Fruit fly (Drosophila melanogaster) whole organism, embryonic: ENCODE data around the gene CG42335.

ENCODE experiments used
- Awh ChIP-seq: fragments of 200-800 bp; sonication (Bioruptor generic); IDR thresholded peaks from 2 replicates; pipeline ENCODE4, ENCODE4 v1.3.6; 2022; ENCODE audit warnings: missing biosample characterization, missing genetic modification characterization
- Bteb2 ChIP-seq: fragments of 200-800 bp; sonication (Bioruptor generic); optimal IDR thresholded peaks from 2 replicates; lab custom pipeline; 2016; ENCODE audit warnings: missing biosample characterization, missing genetic modification characterization
- CG12391 ChIP-seq: fragments of 200-800 bp; sonication (Bioruptor generic); optimal IDR thresholded peaks from 3 replicates; lab custom pipeline; 2018; ENCODE audit warnings: missing biosample characterization, mild to moderate bottlenecking, missing genetic modification characterization, moderate library complexity
- CG13123 ChIP-seq: fragments of 200-800 bp; sonication (Bioruptor generic); optimal IDR thresholded peaks from 2 replicates; lab custom pipeline; 2016; ENCODE audit warnings: missing biosample characterization, missing genetic modification characterization
- CG13287 ChIP-seq: fragments of 200-800 bp; sonication (Bioruptor generic); IDR thresholded peaks from 2 replicates; pipeline ENCODE4 v1.3.6; 2022; ENCODE audit warnings: missing biosample characterization, missing genetic modification characterization; ENCODE audit not compliant: partially characterized antibody
- CG13424 ChIP-seq: fragments of 200-800 bp; sonication (Bioruptor generic); optimal IDR thresholded peaks from 2 replicates; lab custom pipeline; 2019; ENCODE audit warnings: missing biosample characterization, mild to moderate bottlenecking, missing genetic modification characterization, moderate library complexity
- CG14050 ChIP-seq: fragments of 200-800 bp; sonication (Bioruptor generic); IDR thresholded peaks from 3 replicates; pipeline ENCODE4 v1.3.6; 2022; ENCODE audit warnings: missing biosample characterization, missing genetic modification characterization
- CG16813 ChIP-seq: fragments of 200-800 bp; sonication (Bioruptor generic); IDR thresholded peaks from 3 replicates; pipeline ENCODE4 v1.3.6; 2022; ENCODE audit warnings: missing biosample characterization, missing genetic modification characterization; ENCODE audit not compliant: partially characterized antibody
- CG17328 ChIP-seq: fragments of 200-800 bp; sonication (Bioruptor generic); IDR thresholded peaks from 2 replicates; pipeline ENCODE4 v1.3.6; 2022; ENCODE audit warnings: missing biosample characterization, missing genetic modification characterization
- CG17568 ChIP-seq: fragments of 200-800 bp; sonication (Bioruptor generic); optimal IDR thresholded peaks from 2 replicates; lab custom pipeline; 2018; ENCODE audit warnings: missing biosample characterization, mild to moderate bottlenecking, missing genetic modification characterization, moderate library complexity
- CG1792 ChIP-seq: fragments of 200-800 bp; sonication (Bioruptor generic); optimal IDR thresholded peaks from 2 replicates; lab custom pipeline; 2016; ENCODE audit warnings: missing biosample characterization, missing genetic modification characterization
- CG18599 ChIP-seq: fragments of 200-800 bp; sonication (Bioruptor generic); optimal IDR thresholded peaks from 3 replicates; lab custom pipeline; 2017; ENCODE audit warnings: missing biosample characterization, missing genetic modification characterization, mild to moderate bottlenecking, moderate library complexity, missing genetic modification reagents
- CG2199 ChIP-seq: fragments of 200-800 bp; sonication (Bioruptor generic); IDR thresholded peaks from 3 replicates; pipeline ENCODE4 v1.3.6; 2022; ENCODE audit warnings: missing biosample characterization, missing genetic modification characterization
- CG2889 ChIP-seq: fragments of 200-800 bp; sonication (Bioruptor generic); IDR thresholded peaks from 3 replicates; pipeline ENCODE4 v1.3.6; 2022; ENCODE audit warnings: missing biosample characterization, missing genetic modification characterization
- CG7357 ChIP-seq: fragments of 200-800 bp; sonication (Bioruptor generic); IDR thresholded peaks from 3 replicates; pipeline ENCODE4 v1.3.6; 2022; ENCODE audit warnings: missing biosample characterization, missing genetic modification characterization
- CG7839 ChIP-seq: fragments of 200-800 bp; sonication (Bioruptor generic); optimal IDR thresholded peaks from 3 replicates; lab custom pipeline; 2018; ENCODE audit warnings: missing biosample characterization, mild to moderate bottlenecking, missing genetic modification characterization, moderate library complexity
- CG8089 ChIP-seq: fragments of 200-800 bp; sonication (Bioruptor generic); optimal IDR thresholded peaks from 3 replicates; lab custom pipeline; 2016; ENCODE audit warnings: missing biosample characterization, missing genetic modification characterization
- Dek ChIP-seq: fragments of 200-800 bp; sonication (Bioruptor generic); optimal IDR thresholded peaks from 3 replicates; lab custom pipeline; 2019; ENCODE audit warnings: missing biosample characterization, mild to moderate bottlenecking, missing genetic modification characterization, moderate library complexity
- Ets65A ChIP-seq: fragments of 200-800 bp; sonication (Bioruptor generic); peaks from one replicate; lab custom pipeline; 2016; ENCODE audit warnings: missing biosample characterization, missing genetic modification characterization
- Fer2 ChIP-seq: fragments of 200-800 bp; sonication (Bioruptor generic); optimal IDR thresholded peaks from 2 replicates; lab custom pipeline; 2018; ENCODE audit warnings: missing biosample characterization, mild to moderate bottlenecking, missing genetic modification characterization, moderate library complexity
- HLH3B ChIP-seq: fragments of 200-800 bp; sonication (Bioruptor generic); IDR thresholded peaks from 2 replicates; pipeline ENCODE4 v1.3.6; 2022; ENCODE audit warnings: missing biosample characterization, missing genetic modification characterization
- Lhr ChIP-seq: fragments of 200-800 bp; sonication (Bioruptor generic); optimal IDR thresholded peaks from 3 replicates; lab custom pipeline; 2017; ENCODE audit warnings: mild to moderate bottlenecking, missing biosample characterization, missing genetic modification reagents, missing genetic modification characterization
- MTF-1 ChIP-seq: fragments of 200-800 bp; sonication (Bioruptor generic); optimal IDR thresholded peaks from 2 replicates; lab custom pipeline; 2018; ENCODE audit warnings: missing biosample characterization, mild to moderate bottlenecking, missing genetic modification characterization, borderline replicate concordance
- Mad ChIP-seq: fragments of 200-800 bp; sonication (Bioruptor generic); optimal IDR thresholded peaks from 2 replicates; lab custom pipeline; 2016; ENCODE audit warnings: missing biosample characterization, missing genetic modification characterization
- NK7.1 ChIP-seq: fragments of 200-800 bp; sonication (Bioruptor generic); optimal IDR thresholded peaks from 3 replicates; lab custom pipeline; 2016; ENCODE audit warnings: missing biosample characterization, missing genetic modification characterization
- Neu2 ChIP-seq: fragments of 200-800 bp; sonication (Bioruptor generic); optimal IDR thresholded peaks from 3 replicates; lab custom pipeline; 2016; ENCODE audit warnings: missing biosample characterization, missing genetic modification characterization, borderline replicate concordance
- Opbp ChIP-seq: fragments of 200-800 bp; sonication (Bioruptor generic); IDR thresholded peaks from 3 replicates; pipeline ENCODE4 v1.3.6; 2022; ENCODE audit warnings: missing biosample characterization, missing genetic modification characterization; ENCODE audit not compliant: partially characterized antibody
- Optix ChIP-seq: fragments of 200-800 bp; sonication (Bioruptor generic); IDR thresholded peaks from 3 replicates; pipeline ENCODE4 v1.3.6; 2022; ENCODE audit warnings: missing biosample characterization, missing genetic modification characterization
- Pdp1 ChIP-seq, 2 experiments: fragments of 200-800 bp; sonication (Bioruptor generic); optimal IDR thresholded peaks; 3 replicates each; lab custom pipeline; 2016; ENCODE audit warnings: missing biosample characterization in 2 of 2, missing genetic modification characterization in 2 of 2, mild to moderate bottlenecking in 1 of 2, moderate library complexity in 1 of 2
- Sin3A ChIP-seq: fragments of >200 bp; optimal IDR thresholded peaks from 2 replicates; lab custom pipeline; 2018
- Usf ChIP-seq: fragments of 200-800 bp; sonication (Bioruptor generic); optimal IDR thresholded peaks from 2 replicates; lab custom pipeline; 2017; ENCODE audit warnings: missing genotype, missing biosample characterization, missing genetic modification characterization
- YL-1 ChIP-seq: fragments of 200-800 bp; sonication (Bioruptor generic); optimal IDR thresholded peaks from 3 replicates; lab custom pipeline; 2017; ENCODE audit warnings: missing biosample characterization, mild to moderate bottlenecking, missing genetic modification characterization
- amos ChIP-seq: fragments of 200-800 bp; sonication (Bioruptor generic); IDR thresholded peaks from 2 replicates; pipeline ENCODE4 v1.3.6; 2022; ENCODE audit warnings: missing biosample characterization, missing genetic modification characterization; ENCODE audit not compliant: partially characterized antibody
- aop ChIP-seq: fragments of 200-800 bp; sonication (Bioruptor generic); IDR thresholded peaks from 2 replicates; pipeline ENCODE4 v1.3.6; 2022; ENCODE audit warnings: missing biosample characterization, missing genetic modification characterization
- bigmax ChIP-seq: fragments of 200-800 bp; sonication (Bioruptor generic); optimal IDR thresholded peaks from 2 replicates; lab custom pipeline; 2018; ENCODE audit warnings: missing biosample characterization, mild to moderate bottlenecking, missing genetic modification characterization
- ci ChIP-seq: fragments of 200-800 bp; sonication (Bioruptor generic); IDR thresholded peaks from 3 replicates; pipeline ENCODE4 v1.3.6; 2022; ENCODE audit warnings: missing biosample characterization, missing genetic modification characterization
- gfzf ChIP-seq: fragments of 200-800 bp; sonication (Bioruptor generic); optimal IDR thresholded peaks from 2 replicates; lab custom pipeline; 2016; ENCODE audit warnings: missing biosample characterization, mild to moderate bottlenecking, missing genetic modification characterization, moderate library complexity
- grau ChIP-seq: fragments of 200-800 bp; optimal IDR thresholded peaks from 3 replicates; lab custom pipeline; 2019; ENCODE audit warnings: missing biosample characterization, mild to moderate bottlenecking, missing genetic modification characterization, moderate library complexity
- hb ChIP-seq: fragments of 200-800 bp; sonication (Bioruptor generic); IDR thresholded peaks from 3 replicates; pipeline ENCODE4 v1.3.6; 2022; ENCODE audit warnings: missing biosample characterization, missing genetic modification characterization; ENCODE audit not compliant: partially characterized antibody
- ind ChIP-seq: fragments of 200-800 bp; sonication (Bioruptor generic); optimal IDR thresholded peaks from 3 replicates; lab custom pipeline; 2016; ENCODE audit warnings: missing biosample characterization, missing genetic modification characterization
- inv ChIP-seq: fragments of 200-800 bp; sonication (Bioruptor generic); IDR thresholded peaks from 2 replicates; pipeline ENCODE4 v1.3.6; 2022; ENCODE audit warnings: missing biosample characterization, missing genetic modification characterization; ENCODE audit not compliant: partially characterized antibody
- jigr1 ChIP-seq: fragments of 200-800 bp; sonication (Bioruptor generic); IDR thresholded peaks from 3 replicates; pipeline ENCODE4 v1.3.6; 2022; ENCODE audit warnings: missing biosample characterization, missing genetic modification characterization
- jumu ChIP-seq: fragments of 200-800 bp; sonication (Bioruptor generic); optimal IDR thresholded peaks from 3 replicates; lab custom pipeline; 2016; ENCODE audit warnings: missing biosample characterization, missing genetic modification characterization
- lmd ChIP-seq: fragments of 200-800 bp; sonication (Bioruptor generic); IDR thresholded peaks from 2 replicates; pipeline ENCODE4 v1.3.6; 2022; ENCODE audit warnings: missing biosample characterization, missing genetic modification characterization
- org-1 ChIP-seq: fragments of 200-800 bp; sonication (Bioruptor generic); optimal IDR thresholded peaks from 2 replicates; lab custom pipeline; 2017; ENCODE audit warnings: missing biosample characterization, missing genetic modification characterization
- pho ChIP-seq: fragments of 200-800 bp; sonication (Bioruptor generic); optimal IDR thresholded peaks from 2 replicates; lab custom pipeline; 2016; ENCODE audit warnings: missing biosample characterization, missing genetic modification characterization
- ro ChIP-seq: fragments of 200-800 bp; sonication (Bioruptor generic); IDR thresholded peaks from 2 replicates; pipeline ENCODE4 v1.3.6; 2022; ENCODE audit warnings: missing biosample characterization, missing genetic modification characterization
- slbo ChIP-seq: fragments of 200-800 bp; sonication (Bioruptor generic); IDR thresholded peaks from 2 replicates; pipeline ENCODE4 v1.3.6; 2022; ENCODE audit warnings: missing biosample characterization, missing genetic modification characterization
- sqz ChIP-seq: fragments of 200-800 bp; sonication (Bioruptor generic); optimal IDR thresholded peaks from 3 replicates; lab custom pipeline; 2018; ENCODE audit warnings: missing biosample characterization, mild to moderate bottlenecking, missing genetic modification characterization
- tap ChIP-seq: fragments of 200-800 bp; optimal IDR thresholded peaks from 3 replicates; lab custom pipeline; 2019; ENCODE audit warnings: missing biosample characterization, mild to moderate bottlenecking, missing genetic modification characterization, moderate library complexity
- tio ChIP-seq: fragments of 200-800 bp; sonication (Bioruptor generic); optimal IDR thresholded peaks from 2 replicates; lab custom pipeline; 2017; ENCODE audit warnings: missing biosample characterization, missing genetic modification characterization, inconsistent platforms

The CG42335 gene

DNA sequence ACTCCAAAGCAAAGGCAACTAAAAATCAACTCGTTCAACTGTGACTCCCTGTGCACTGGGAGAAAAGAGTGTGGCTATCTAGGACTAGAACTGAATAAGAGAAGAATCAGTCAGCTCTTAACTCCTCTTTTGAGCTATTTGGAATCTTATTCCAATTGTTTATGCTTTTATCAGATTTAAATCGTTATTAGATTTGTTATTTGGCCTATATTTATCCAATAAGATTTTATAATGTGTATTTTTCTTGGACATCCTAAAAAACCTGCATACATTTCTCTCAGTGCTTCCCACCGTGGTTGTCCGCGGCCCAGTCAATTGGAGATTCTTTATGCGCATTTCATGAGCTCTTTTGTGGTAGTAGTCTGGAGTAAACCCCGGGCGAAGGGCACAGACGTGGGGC, 22.9 kb downstream of the CG42335 start (continued):
- peak; percentile 35 for TF ChIP-seq Usf
- peak; percentile 58; the same call in 2 of the 3 replicates for TF ChIP-seq CG7357 (GFP tag; lab: Robert Waterston, UW)
- no peak for TF ChIP-seq Lhr (GFP tag; lab: Kevin White, UChicago)
- peak; percentile 36 to 47 for TF ChIP-seq Pdp1 (GFP tag; optimal IDR thresholded peaks at IDR 0.05; lab: Kevin White, UChicago)
- TF ChIP-seq CG2199 (GFP tag; lab: Robert Waterston, UW) = no peak
- peak; percentile 63 for TF ChIP-seq tio
- TF ChIP-seq Ets65A = peak; percentile 98
- TF ChIP-seq CG13123 (GFP tag; lab: Kevin White, UChicago) = no peak
- peak; percentile 51 for TF ChIP-seq pho
- TF ChIP-seq Opbp (GFP tag; lab: Robert Waterston, UW) = no peak
- TF ChIP-seq CG16813 (GFP tag; lab: Robert Waterston, UW) = no peak
- TF ChIP-seq HLH3B (GFP tag; lab: Robert Waterston, UW) = peak; percentile 57
- TF ChIP-seq CG2889 (GFP tag; lab: Robert Waterston, UW) = 0 out of 3 replicates have a peak, but pooled peaks have one; percentile 53
- TF ChIP-seq YL-1 (GFP tag; lab: Kevin White, UChicago) = no peak
- TF ChIP-seq Mad (GFP tag; lab: Kevin White, UChicago) = peak; percentile 51
- no peak for TF ChIP-seq Awh (GFP tag; lab: Robert Waterston, UW)
- TF ChIP-seq org-1 = peak; percentile 18
- no peak; the same call in 2 of the 3 replicates for TF ChIP-seq CG14050 (GFP tag; lab: Robert Waterston, UW)
- TF ChIP-seq Sin3A (lab: Kevin White, UChicago) = no peak
- no peak for TF ChIP-seq inv (GFP tag; lab: Robert Waterston, UW)
- no peak for TF ChIP-seq CG17568 (GFP tag; lab: Kevin White, UChicago)
- peak; percentile 25 for TF ChIP-seq sqz (GFP tag; lab: Kevin White, UChicago)
- no peak for TF ChIP-seq ro (GFP tag; lab: Robert Waterston, UW)
- TF ChIP-seq NK7.1 (GFP tag; lab: Kevin White, UChicago) = peak; percentile 38
- TF ChIP-seq CG18599 (GFP tag; lab: Kevin White, UChicago) = no peak
- TF ChIP-seq CG1792 (GFP tag; lab: Kevin White, UChicago) = peak; percentile 20
- TF ChIP-seq CG8089 (GFP tag; lab: Kevin White, UChicago) = peak; percentile 48
- TF ChIP-seq Neu2 (GFP tag; lab: Kevin White, UChicago) = no peak
- TF ChIP-seq CG12391 = peak; percentile 73
- TF ChIP-seq Optix = peak; percentile 13; the same call in 1 of the 3 replicates
- no peak for TF ChIP-seq ci (GFP tag; lab: Robert Waterston, UW)
- peak; percentile 67 for TF ChIP-seq slbo (GFP tag; lab: Robert Waterston, UW)
- TF ChIP-seq Fer2 = peak; percentile 18
- no peak for TF ChIP-seq hb
- no peak for TF ChIP-seq CG13287 (GFP tag; lab: Robert Waterston, UW)
- peak; percentile 4 for TF ChIP-seq MTF-1
- peak; percentile 67 for TF ChIP-seq CG13424 (tag; lab: Kevin White, UChicago)
- peak; percentile 79 for TF ChIP-seq CG7839 (tag; lab: Kevin White, UChicago)
- no peak for TF ChIP-seq aop
- no peak for TF ChIP-seq gfzf (GFP tag; lab: Kevin White, UChicago)
- TF ChIP-seq jumu (GFP tag; lab: Kevin White, UChicago) = peak; percentile 11
- peak; percentile 47 for TF ChIP-seq tap (tag; lab: Kevin White, UChicago)
- TF ChIP-seq Dek (tag; lab: Kevin White, UChicago) = peak; percentile 13
- peak; percentile 59; the same call in 1 of the 3 replicates for TF ChIP-seq jigr1 (GFP tag; lab: Robert Waterston, UW)
- TF ChIP-seq grau (tag; lab: Kevin White, UChicago) = peak; percentile 76
- TF ChIP-seq amos (GFP tag; lab: Robert Waterston, UW) = no peak
- peak; percentile 48; the same call in 1 of the 2 replicates for TF ChIP-seq CG17328 (GFP tag; lab: Robert Waterston, UW)
- TF ChIP-seq bigmax (GFP tag; lab: Kevin White, UChicago) = no peak
- TF ChIP-seq lmd (GFP tag; lab: Robert Waterston, UW) = peak; percentile 76
- TF ChIP-seq ind (GFP tag; lab: Kevin White, UChicago) = peak; percentile 72
- peak; percentile 62 for TF ChIP-seq Bteb2 (GFP tag; lab: Kevin White, UChicago)
